Fruit fly (Drosophila melanogaster): Measurements from ENCODE around the gene CG14926.

CG14926 gene

DNA sequence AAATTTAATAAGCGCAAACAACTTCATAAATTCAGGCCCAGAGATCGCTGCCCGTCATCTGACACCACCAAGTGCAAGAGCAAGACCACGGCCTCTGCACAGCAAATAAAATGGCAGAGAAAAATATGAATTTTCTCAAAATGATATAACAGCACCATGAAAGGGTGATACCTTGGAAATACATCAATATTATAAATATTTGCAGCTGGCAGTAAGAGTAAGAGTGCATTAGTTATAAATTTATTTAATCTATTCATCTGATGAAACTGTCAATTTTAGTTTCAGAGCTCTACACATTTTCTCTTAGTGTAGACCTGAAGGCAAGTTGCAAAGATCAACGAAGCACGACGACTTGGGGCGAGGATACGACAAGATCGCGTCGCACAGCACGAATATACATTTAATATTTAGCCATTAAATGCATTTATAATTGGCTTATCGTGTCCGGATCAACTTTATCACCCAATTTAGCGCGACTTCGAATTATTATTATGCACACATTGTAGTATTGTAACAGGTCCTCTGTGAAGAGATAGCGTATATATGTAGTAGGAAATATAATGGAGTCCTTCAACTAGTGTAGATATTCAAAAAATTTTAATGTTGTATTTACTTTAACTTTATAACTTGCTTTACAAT, 43.4 kb upstream of the CG14926 start (continued):
- TF ChIP-seq CG34406 (GFP tag; optimal IDR thresholded peaks at IDR 0.05) = peak; percentile 40
- TF ChIP-seq fkh (GFP tag; optimal IDR thresholded peaks at IDR 0.05) = no peak
- peak; percentile 57 for TF ChIP-seq Met (GFP tag; optimal IDR thresholded peaks at IDR 0.05)
- TF ChIP-seq Ets21C (GFP tag; optimal IDR thresholded peaks at IDR 0.05) = peak; percentile 3
- TF ChIP-seq Eip75B (GFP tag; optimal IDR thresholded peaks at IDR 0.05) = peak; percentile 44
- peak; percentile 44 for TF ChIP-seq CG1621 (tag; optimal IDR thresholded peaks at IDR 0.05)
- TF ChIP-seq salr (GFP tag; optimal IDR thresholded peaks at IDR 0.05) = peak; percentile 68 to 88
- no peak for TF ChIP-seq Hr38 (GFP tag; optimal IDR thresholded peaks at IDR 0.05)
- TF ChIP-seq CG7368 (GFP tag; optimal IDR thresholded peaks at IDR 0.05) = peak; percentile 32
- peak; percentile 15 for TF ChIP-seq Hr39 (GFP tag; optimal IDR thresholded peaks at IDR 0.05)
- TF ChIP-seq CG10631 (GFP tag; optimal IDR thresholded peaks at IDR 0.05) = peak; percentile 59
- TF ChIP-seq Eip78C (GFP tag) = peak; percentile 90
- TF ChIP-seq CG8319 (GFP tag; optimal IDR thresholded peaks at IDR 0.05) = peak; percentile 20
- no peak for TF ChIP-seq Blimp-1 (GFP tag; optimal IDR thresholded peaks at IDR 0.05)
- TF ChIP-seq CG9139 (GFP tag; optimal IDR thresholded peaks at IDR 0.05) = no peak
- peak; percentile 77 for TF ChIP-seq svp (GFP tag)
- no peak for TF ChIP-seq Gug (GFP tag; IDR thresholded peaks at IDR 0.05)
- peak; percentile 74 for TF ChIP-seq Hr4 (GFP tag; optimal IDR thresholded peaks at IDR 0.05)
- TF ChIP-seq Ets96B (tag; optimal IDR thresholded peaks at IDR 0.05) = peak; percentile 67
- peak; percentile 15 for TF ChIP-seq dac (GFP tag; optimal IDR thresholded peaks at IDR 0.05)
- TF ChIP-seq lz (GFP tag; optimal IDR thresholded peaks at IDR 0.05) = peak; percentile 39
- peak; percentile 32 for TF ChIP-seq Smox (GFP tag; optimal IDR thresholded peaks at IDR 0.05)
- TF ChIP-seq fd85E (GFP tag; optimal IDR thresholded peaks at IDR 0.05) = no peak
- peak; percentile 34 for TF ChIP-seq CG11762 (GFP tag; optimal IDR thresholded peaks at IDR 0.05; ENCODE audit: insufficient read depth)
- TF ChIP-seq fd59A (GFP tag; optimal IDR thresholded peaks at IDR 0.05) = peak; percentile 61
- TF ChIP-seq CG10669 (GFP tag; optimal IDR thresholded peaks at IDR 0.05) = peak; percentile 68
- peak; percentile 64 for TF ChIP-seq CG6163 (GFP tag; IDR thresholded peaks at IDR 0.05)
- peak; percentile 67 for TF ChIP-seq CG3919 (GFP tag; optimal IDR thresholded peaks at IDR 0.05)
- peak; percentile 46 for TF ChIP-seq spab (GFP tag; optimal IDR thresholded peaks at IDR 0.05)
- TF ChIP-seq CG6808 (GFP tag; optimal IDR thresholded peaks at IDR 0.05) = peak; percentile 66
- peak; percentile 64 for TF ChIP-seq net (GFP tag; optimal IDR thresholded peaks at IDR 0.05)
- peak; percentile 37 for TF ChIP-seq Sox14 (GFP tag; optimal IDR thresholded peaks at IDR 0.05)
- peak; percentile 65 for TF ChIP-seq pdm3 (GFP tag; optimal IDR thresholded peaks at IDR 0.05)
- TF ChIP-seq CG6792 (GFP tag; optimal IDR thresholded peaks at IDR 0.05) = peak; percentile 36
- peak; percentile 60 to 74 for TF ChIP-seq ss (GFP tag; optimal IDR thresholded peaks at IDR 0.05)
- peak; percentile 61; the same call in 1 of the 2 replicates for TF ChIP-seq CG15336 (GFP tag; IDR thresholded peaks at IDR 0.05)

DNA sequence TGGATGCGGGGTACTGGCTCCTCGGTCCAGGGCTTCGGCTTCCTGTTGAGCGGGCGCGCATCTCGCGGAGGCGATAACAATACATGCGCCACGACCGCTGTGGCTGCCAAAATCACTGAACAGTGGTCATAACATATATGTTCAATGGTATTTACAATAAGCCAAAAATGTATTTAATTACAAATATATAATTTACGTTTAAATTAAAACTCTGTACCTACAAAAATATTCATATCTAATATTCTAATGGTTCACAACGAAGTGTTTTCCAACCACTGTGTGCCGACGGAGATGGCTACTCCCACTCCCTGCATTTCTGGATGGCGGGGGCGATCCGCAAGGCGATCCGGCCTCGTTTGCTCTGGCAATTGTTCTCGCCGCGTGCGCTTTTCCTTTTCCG, 41.6 kb upstream of the CG14926 start:
- TF ChIP-seq dac (GFP tag; optimal IDR thresholded peaks at IDR 0.05) = no peak
- TF ChIP-seq CG7368 (GFP tag; optimal IDR thresholded peaks at IDR 0.05) = no peak
- peak; percentile 12 for TF ChIP-seq CG10631 (GFP tag; optimal IDR thresholded peaks at IDR 0.05)
- no peak for TF ChIP-seq CG16779 (tag; optimal IDR thresholded peaks at IDR 0.05)
- peak; percentile 50 for TF ChIP-seq esn (GFP tag; optimal IDR thresholded peaks at IDR 0.05)
- peak; percentile 32 for TF ChIP-seq achi (GFP tag; optimal IDR thresholded peaks at IDR 0.05)
- TF ChIP-seq CG32006 (GFP tag; optimal IDR thresholded peaks at IDR 0.05) = peak; percentile 44
- TF ChIP-seq CG4318 (GFP tag; optimal IDR thresholded peaks at IDR 0.05) = no peak
- peak; percentile 76 for TF ChIP-seq svp (GFP tag)
- TF ChIP-seq topi (GFP tag; optimal IDR thresholded peaks at IDR 0.05) = peak; percentile 14
- TF ChIP-seq Ets96B (tag; optimal IDR thresholded peaks at IDR 0.05) = peak; percentile 15
- TF ChIP-seq cyc (GFP tag; optimal IDR thresholded peaks at IDR 0.05) = peak; percentile 7
- TF ChIP-seq Blimp-1 (GFP tag; optimal IDR thresholded peaks at IDR 0.05) = no peak
- TF ChIP-seq Hr38 (GFP tag; optimal IDR thresholded peaks at IDR 0.05) = no peak
- TF ChIP-seq fkh (GFP tag; optimal IDR thresholded peaks at IDR 0.05) = no peak
- TF ChIP-seq acj6 (GFP tag; optimal IDR thresholded peaks at IDR 0.05) = no peak
- peak; percentile 47 for TF ChIP-seq CG15336 (GFP tag; IDR thresholded peaks at IDR 0.05)
- no peak for TF ChIP-seq Sox15 (GFP tag; optimal IDR thresholded peaks at IDR 0.05)
- 0 out of 2 replicates have a peak, but pooled peaks have one; percentile 18 for TF ChIP-seq Gug (GFP tag; IDR thresholded peaks at IDR 0.05)
- TF ChIP-seq CG6276 (GFP tag; optimal IDR thresholded peaks at IDR 0.05) = no peak
- TF ChIP-seq dsx (GFP tag; optimal IDR thresholded peaks at IDR 0.05; ENCODE audit: poor library complexity, severe bottlenecking) = no peak
- peak; percentile 38 for TF ChIP-seq CG3919 (GFP tag; optimal IDR thresholded peaks at IDR 0.05)
- TF ChIP-seq Lpt (GFP tag; optimal IDR thresholded peaks at IDR 0.05) = no peak
- peak; percentile 29 for TF ChIP-seq Sox102F (GFP tag; optimal IDR thresholded peaks at IDR 0.05)
- TF ChIP-seq Ets21C (GFP tag; optimal IDR thresholded peaks at IDR 0.05) = no peak

All from whole organism, prepupa.